Worm (Caenorhabditis elegans) whole organism, L4 larva: ENCODE measurements around the gene F26F2.3.

ENCODE experiments used
- F37D6.2 ChIP-seq: sonication (generic microtip); optimal IDR thresholded peaks from 2 replicates; lab custom pipeline; 2016; ENCODE audit warnings: mild to moderate bottlenecking, missing genetic modification characterization, missing compliant biosample characterization
- F44E2.7 ChIP-seq: fragments of 200-800 bp; sonication (Bioruptor generic); IDR thresholded peaks from 2 replicates; pipeline ENCODE4 v2.1.2; 2022; ENCODE audit warnings: missing genetic modification characterization, missing compliant biosample characterization
- F49E8.2 ChIP-seq: sonication (generic microtip); optimal IDR thresholded peaks from 2 replicates; lab custom pipeline; 2016; ENCODE audit warnings: missing compliant biosample characterization, mild to moderate bottlenecking, missing genetic modification characterization, borderline replicate concordance
- T26A8.4 ChIP-seq: fragments of 200-800 bp; sonication (Bioruptor generic); IDR thresholded peaks from 2 replicates; pipeline ENCODE4 v1.3.6; 2022; ENCODE audit warnings: missing genetic modification characterization, missing compliant biosample characterization
- Y48G9A.11 ChIP-seq: fragments of 200-800 bp; sonication (Bioruptor generic); IDR thresholded peaks from 2 replicates; pipeline ENCODE4 v1.3.6; 2022; ENCODE audit warnings: missing genetic modification reagents, missing genetic modification characterization, missing compliant biosample characterization
- aha-1 ChIP-seq: fragments of 150-350 bp; peaks from one replicate; lab custom pipeline; 2014; ENCODE audit warnings: missing biosample characterization, missing genetic modification characterization
- aly-2 ChIP-seq: sonication (generic microtip); optimal IDR thresholded peaks from 2 replicates; lab custom pipeline; 2018; ENCODE audit warnings: missing biosample characterization, missing genetic modification characterization
- ama-1 ChIP-seq: fragments of 150-350 bp; optimal IDR thresholded peaks from 2 replicates; lab custom pipeline; 2014; ENCODE audit warnings: inconsistent platforms, mixed read lengths
- ceh-28 ChIP-seq: fragments of 150-350 bp; optimal IDR thresholded peaks from 2 replicates; lab custom pipeline; 2014; ENCODE audit warnings: missing biosample characterization, missing genetic modification reagents, missing genetic modification characterization
- ceh-62 ChIP-seq: sonication (generic microtip); optimal IDR thresholded peaks from 2 replicates; lab custom pipeline; 2017; ENCODE audit warnings: missing biosample characterization, missing genetic modification characterization
- daf-16 ChIP-seq, 3 experiments: sonication (generic microtip); optimal IDR thresholded peaks; 2 replicates each; lab custom pipeline; 2016 to 2017; ENCODE audit warnings: missing genetic modification characterization in 3 of 3, missing genetic modification reagents in 3 of 3, mild to moderate bottlenecking in 2 of 3, missing compliant biosample characterization in 2 of 3, missing biosample characterization in 1 of 3, moderate library complexity in 1 of 3
- daf-8 ChIP-seq: fragments of 200-800 bp; sonication (Bioruptor generic); IDR thresholded peaks from 2 replicates; pipeline ENCODE4 v1.3.6; 2022; ENCODE audit warnings: missing genetic modification characterization, missing compliant biosample characterization
- dmd-6 ChIP-seq: fragments of 200-800 bp; sonication (Bioruptor generic); IDR thresholded peaks from 2 replicates; pipeline ENCODE4 v1.3.6; 2022; ENCODE audit warnings: missing genetic modification reagents, missing genetic modification characterization, missing compliant biosample characterization
- dmd-8 ChIP-seq: fragments of 200-800 bp; sonication (Bioruptor generic); IDR thresholded peaks from 2 replicates; pipeline ENCODE4 v1.3.6; 2022; ENCODE audit warnings: missing genetic modification characterization, missing compliant biosample characterization
- dve-1 ChIP-seq: sonication (generic microtip); optimal IDR thresholded peaks from 2 replicates; lab custom pipeline; 2017; ENCODE audit warnings: antibody characterized with exemption, mild to moderate bottlenecking, missing genetic modification characterization, missing compliant biosample characterization; ENCODE audit not compliant: insufficient read depth
- egl-43 ChIP-seq: fragments of 200-800 bp; sonication (Bioruptor generic); IDR thresholded peaks from 2 replicates; pipeline ENCODE4 v1.3.6; 2022; ENCODE audit warnings: missing genetic modification reagents, missing genetic modification characterization, missing compliant biosample characterization
- fos-1 ChIP-seq: fragments of 150-350 bp; optimal IDR thresholded peaks from 2 replicates; lab custom pipeline; 2014; ENCODE audit warnings: missing biosample characterization, missing genetic modification characterization
- hif-1 ChIP-seq, 2 experiments: sonication (generic microtip); optimal IDR thresholded peaks; 2 replicates each; lab custom pipeline; 2016 to 2017; ENCODE audit warnings: missing compliant biosample characterization in 2 of 2, missing genetic modification characterization in 2 of 2, missing genetic modification reagents in 2 of 2, missing genotype in 2 of 2, mild to moderate bottlenecking in 1 of 2
- jun-1 ChIP-seq: fragments of 150-350 bp; optimal IDR thresholded peaks from 2 replicates; lab custom pipeline; 2014; ENCODE audit warnings: missing biosample characterization, missing genetic modification reagents, missing genetic modification characterization
- lim-7 ChIP-seq: fragments of 200-800 bp; sonication (Bioruptor generic); IDR thresholded peaks from 2 replicates; pipeline ENCODE4 v1.3.6; 2022; ENCODE audit warnings: missing genetic modification characterization, missing compliant biosample characterization
- lin-13 ChIP-seq: fragments of 150-350 bp; optimal IDR thresholded peaks from 2 replicates; lab custom pipeline; 2014; ENCODE audit warnings: missing biosample characterization, missing genetic modification reagents, missing genetic modification characterization
- lin-15B ChIP-seq: fragments of 150-350 bp; sonication (generic microtip); optimal IDR thresholded peaks from 3 replicates; lab custom pipeline; 2014; ENCODE audit warnings: missing biosample characterization, missing genetic modification characterization
- lin-29 ChIP-seq: fragments of 200-800 bp; sonication (Bioruptor generic); IDR thresholded peaks from 2 replicates; pipeline ENCODE4 v1.3.6; 2022; ENCODE audit warnings: missing genetic modification reagents, missing genetic modification characterization, missing compliant biosample characterization
- lin-38 ChIP-seq: fragments of 200-800 bp; sonication (Bioruptor generic); IDR thresholded peaks from 2 replicates; pipeline ENCODE4 v1.3.6; 2022; ENCODE audit warnings: missing genetic modification reagents, missing genetic modification characterization, missing compliant biosample characterization
- lir-3 ChIP-seq: sonication (generic microtip); optimal IDR thresholded peaks from 2 replicates; lab custom pipeline; 2016; ENCODE audit warnings: mild to moderate bottlenecking, missing genetic modification characterization, missing compliant biosample characterization
- lsy-2 ChIP-seq, 2 experiments: fragments of 150-350 bp in 1 of 2; sonication (generic microtip) in 1 of 2; optimal IDR thresholded peaks; 2 replicates each; lab custom pipeline; 2014 to 2017; ENCODE audit warnings: missing biosample characterization in 2 of 2, missing genetic modification characterization in 2 of 2
- madf-9 ChIP-seq: fragments of 200-800 bp; sonication (Bioruptor generic); conservative IDR thresholded peaks from 2 replicates; pipeline ENCODE4 v1.3.6; 2022; ENCODE audit warnings: missing genetic modification reagents, missing genetic modification characterization, missing compliant biosample characterization
- mxl-2 ChIP-seq: fragments of 200-800 bp; sonication (Bioruptor generic); conservative IDR thresholded peaks from 2 replicates; pipeline ENCODE4 v1.3.6; 2022; ENCODE audit warnings: missing genetic modification reagents, missing genetic modification characterization, missing compliant biosample characterization
- nhr-10 ChIP-seq: fragments of 150-350 bp; optimal IDR thresholded peaks from 2 replicates; lab custom pipeline; 2014; ENCODE audit warnings: missing biosample characterization, missing genetic modification characterization
- nhr-11 ChIP-seq: fragments of 150-350 bp; optimal IDR thresholded peaks from 2 replicates; lab custom pipeline; 2014; ENCODE audit warnings: missing biosample characterization, missing genetic modification characterization
- nhr-237 ChIP-seq: sonication (generic microtip); optimal IDR thresholded peaks from 2 replicates; lab custom pipeline; 2017; ENCODE audit warnings: missing biosample characterization, missing genetic modification characterization
- nhr-28 ChIP-seq: fragments of 150-350 bp; optimal IDR thresholded peaks from 2 replicates; lab custom pipeline; 2014; ENCODE audit warnings: missing biosample characterization, missing genetic modification characterization
- nhr-42 ChIP-seq: fragments of 200-800 bp; sonication (Bioruptor generic); IDR thresholded peaks from 2 replicates; pipeline ENCODE4 v1.3.6; 2022; ENCODE audit warnings: missing genetic modification characterization, missing compliant biosample characterization
- nhr-6 ChIP-seq: fragments of 150-350 bp; optimal IDR thresholded peaks from 2 replicates; lab custom pipeline; 2014; ENCODE audit warnings: missing biosample characterization, missing genetic modification characterization
- nhr-76 ChIP-seq: fragments of 150-350 bp; optimal IDR thresholded peaks from 2 replicates; lab custom pipeline; 2014; ENCODE audit warnings: missing biosample characterization, missing genetic modification characterization
- pha-4 ChIP-seq, 2 experiments: fragments of 150-350 bp in 1 of 2; fragments of 200-800 bp in 1 of 2; sonication (Bioruptor generic) in 1 of 2; IDR thresholded peaks in 1 of 2; optimal IDR thresholded peaks in 1 of 2; 2 replicates each; pipeline versions ENCODE4 v1.3.6 to Lab custom; 2014 to 2022; ENCODE audit warnings: missing genetic modification characterization in 2 of 2, missing genetic modification reagents in 2 of 2, missing biosample characterization in 1 of 2, missing compliant biosample characterization in 1 of 2
- php-3 ChIP-seq: fragments of 200-800 bp; sonication (Bioruptor generic); IDR thresholded peaks from 2 replicates; pipeline ENCODE4 v1.3.6; 2022; ENCODE audit warnings: missing genetic modification reagents, missing genetic modification characterization, missing compliant biosample characterization
- pqm-1 ChIP-seq: sonication (generic microtip); optimal IDR thresholded peaks from 2 replicates; lab custom pipeline; 2017; ENCODE audit warnings: missing biosample characterization, missing genetic modification characterization
- saeg-2 ChIP-seq: fragments of 200-800 bp; sonication (Bioruptor generic); IDR thresholded peaks from 2 replicates; pipeline ENCODE4 v1.3.6; 2022; ENCODE audit warnings: missing genetic modification reagents, missing genetic modification characterization, missing compliant biosample characterization
- skn-1 ChIP-seq: fragments of 150-350 bp; optimal IDR thresholded peaks from 2 replicates; lab custom pipeline; 2014; ENCODE audit warnings: missing biosample characterization, missing genetic modification characterization
- snpc-1.2 ChIP-seq: fragments of 200-800 bp; sonication (Bioruptor generic); IDR thresholded peaks from 2 replicates; pipeline ENCODE4 v1.3.6; 2022; ENCODE audit warnings: missing genetic modification reagents, missing genetic modification characterization, missing compliant biosample characterization
- spr-3 ChIP-seq: fragments of 200-800 bp; sonication (Bioruptor generic); optimal IDR thresholded peaks from 2 replicates; lab custom pipeline; 2018; ENCODE audit warnings: mild to moderate bottlenecking, missing genetic modification characterization, missing compliant biosample characterization
- tag-97 ChIP-seq: fragments of 200-800 bp; sonication (Bioruptor generic); IDR thresholded peaks from 2 replicates; pipeline ENCODE4 v1.3.6; 2022; ENCODE audit warnings: missing genetic modification characterization, missing compliant biosample characterization
- unc-130 ChIP-seq: sonication (generic microtip); optimal IDR thresholded peaks from 2 replicates; lab custom pipeline; 2016; ENCODE audit warnings: missing genetic modification reagents, missing genetic modification characterization, missing compliant biosample characterization
- unc-62 ChIP-seq, 3 experiments: fragments of 150-350 bp in 1 of 3; sonication (generic microtip); optimal IDR thresholded peaks in 2 of 3; peaks in 1 of 3; 1 replicate in 1 of 3; 2 replicates in 2 of 3; lab custom pipeline; 2014 to 2017; ENCODE audit warnings: missing biosample characterization in 3 of 3, missing genetic modification characterization in 3 of 3, missing genetic modification reagents in 3 of 3, missing genotype in 1 of 3
- vab-7 ChIP-seq: fragments of 200-800 bp; sonication (Bioruptor generic); IDR thresholded peaks from 2 replicates; pipeline ENCODE4 v1.3.6; 2022; ENCODE audit warnings: missing genetic modification reagents, missing genetic modification characterization, missing compliant biosample characterization
- zfp-2 ChIP-seq: sonication (generic microtip); optimal IDR thresholded peaks from 2 replicates; lab custom pipeline; 2016; ENCODE audit warnings: mild to moderate bottlenecking, missing genetic modification characterization, missing compliant biosample characterization
- zip-11 ChIP-seq: fragments of 200-800 bp; sonication (Bioruptor generic); IDR thresholded peaks from 2 replicates; pipeline ENCODE4 v1.3.6; 2022; ENCODE audit warnings: missing genetic modification characterization, missing compliant biosample characterization
- ztf-7 ChIP-seq: fragments of 150-350 bp; optimal IDR thresholded peaks from 2 replicates; lab custom pipeline; 2014; ENCODE audit warnings: missing biosample characterization, missing genetic modification characterization

F26F2.3 gene

DNA sequence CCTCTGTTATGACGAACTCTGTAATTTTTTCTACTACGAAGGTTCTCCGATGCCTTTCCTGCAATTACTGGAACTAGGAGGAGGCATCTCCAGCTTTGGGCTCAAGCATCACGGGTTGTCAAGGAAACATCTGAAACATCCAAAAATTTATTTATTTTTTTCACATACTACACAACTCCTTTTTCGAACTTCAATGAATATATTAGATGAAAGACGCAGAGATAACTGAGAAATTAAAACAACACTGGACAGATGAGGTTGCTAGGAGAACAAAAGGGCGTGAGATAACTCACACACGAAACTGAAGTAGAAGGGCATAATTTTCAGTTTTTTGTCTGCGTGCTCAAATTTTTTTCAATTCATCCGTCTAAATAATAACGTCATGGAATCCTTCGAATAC lies 38.9 kb downstream of the F26F2.3 start, which contains the start of gene Y38H6C.13:
Gene Y38H6C.13 (plus strand): TSS at position 301 of the 400 bp plus-strand sequence.
- no peak for TF ChIP-seq nhr-10 (tag; lab: Kevin White, UChicago)
- TF ChIP-seq spr-3 (GFP tag; lab: Kevin White, UChicago) = no peak
- no peak for TF ChIP-seq Y48G9A.11 (GFP tag; lab: Robert Waterston, UW)
- TF ChIP-seq ama-1 = no peak
- TF ChIP-seq jun-1 (tag; lab: Kevin White, UChicago) = no peak
- TF ChIP-seq dmd-8 (GFP tag; lab: Robert Waterston, UW) = no peak
- no peak for TF ChIP-seq zip-11
- no peak for TF ChIP-seq lin-15B (tag; lab: Kevin White, UChicago)
- no peak for TF ChIP-seq saeg-2
- no peak for TF ChIP-seq lsy-2 (tag; optimal IDR thresholded peaks at IDR 0.05; lab: Kevin White, UChicago)
- TF ChIP-seq nhr-76 (tag; lab: Kevin White, UChicago) = no peak
- no peak for TF ChIP-seq aly-2 (tag; lab: Kevin White, UChicago)
- no peak for TF ChIP-seq vab-7 (GFP tag; lab: Robert Waterston, UW)

DNA sequence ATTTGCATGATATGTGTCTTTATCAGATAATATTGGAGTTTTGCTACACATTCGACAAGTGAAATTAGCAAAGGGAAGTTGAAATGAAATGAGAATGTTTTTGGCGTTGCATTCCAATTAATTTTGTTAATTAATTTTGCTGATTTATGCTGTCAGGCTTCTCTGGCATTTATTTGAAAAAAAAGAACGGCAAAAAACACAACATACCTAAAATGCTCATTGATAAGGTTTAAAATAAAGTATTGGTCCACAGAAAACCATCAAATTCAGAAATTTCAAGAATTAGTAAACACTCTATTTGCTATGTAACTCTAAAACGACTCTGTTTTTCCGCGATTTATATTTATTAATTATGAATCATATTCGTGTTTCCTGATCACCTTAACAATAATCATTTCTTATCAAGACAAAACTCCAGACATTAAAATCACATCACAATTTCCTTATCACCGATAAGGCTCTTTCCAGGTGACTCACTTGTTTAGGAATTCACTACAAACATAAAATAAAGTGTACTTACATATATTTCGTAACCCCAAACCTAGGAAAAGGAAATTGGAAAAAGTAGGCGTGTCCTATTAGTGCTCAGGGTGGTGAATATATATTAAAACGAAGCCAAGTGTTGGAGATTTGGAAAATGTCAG lies 40.4 kb downstream of the F26F2.3 start, which contains the start of the genes srh-166 and Y38H6C.24:
Gene srh-166 (minus strand): TSS at position 51 of the 644 bp plus-strand sequence.
Gene Y38H6C.24 (plus strand): TSS at position 620 of the 644 bp plus-strand sequence.
- no peak for TF ChIP-seq ztf-7 (tag; lab: Kevin White, UChicago)
- TF ChIP-seq F49E8.2 = no peak
- no peak for TF ChIP-seq mxl-2 (GFP tag; lab: Robert Waterston, UW)
- no peak for TF ChIP-seq spr-3 (GFP tag; lab: Kevin White, UChicago)
- TF ChIP-seq daf-16 (GFP tag; optimal IDR thresholded peaks at IDR 0.05; lab: Kevin White, UChicago) = no peak
- peak; percentile 60 for TF ChIP-seq daf-16 (tag; optimal IDR thresholded peaks at IDR 0.05; lab: Kevin White, UChicago)
- TF ChIP-seq zfp-2 (tag; lab: Kevin White, UChicago) = no peak
- TF ChIP-seq pqm-1 (tag; lab: Kevin White, UChicago) = peak; percentile 81
- TF ChIP-seq ceh-28 (tag; lab: Kevin White, UChicago) = no peak
- no peak for TF ChIP-seq daf-8 (GFP tag; lab: Robert Waterston, UW)
- no peak for TF ChIP-seq aha-1 (tag; lab: Kevin White, UChicago)
- TF ChIP-seq F37D6.2 = no peak
- no peak for TF ChIP-seq skn-1 (tag; lab: Kevin White, UChicago)
- TF ChIP-seq lir-3 = no peak
- no peak for TF ChIP-seq lin-13
- no peak for TF ChIP-seq hif-1 (tag; optimal IDR thresholded peaks at IDR 0.05; lab: Kevin White, UChicago)
- no peak for TF ChIP-seq lin-29 (GFP tag; lab: Robert Waterston, UW)
- no peak for TF ChIP-seq nhr-11 (tag; lab: Kevin White, UChicago)
- TF ChIP-seq fos-1 = no peak
- TF ChIP-seq tag-97 (GFP tag; lab: Robert Waterston, UW) = no peak
- TF ChIP-seq dmd-6 (GFP tag; lab: Robert Waterston, UW) = peak; percentile 44; the same call in 1 of the 2 replicates
- no peak for TF ChIP-seq dve-1
- TF ChIP-seq lim-7 (GFP tag; lab: Robert Waterston, UW) = no peak
- no peak for TF ChIP-seq madf-9 (GFP tag; lab: Robert Waterston, UW)
- TF ChIP-seq jun-1 (tag; lab: Kevin White, UChicago) = no peak
- TF ChIP-seq nhr-28 (tag; lab: Kevin White, UChicago) = peak; percentile 84
- no peak for TF ChIP-seq pha-4 (GFP tag; IDR thresholded peaks at IDR 0.05; lab: Robert Waterston, UW)
- TF ChIP-seq pha-4 (tag; optimal IDR thresholded peaks at IDR 0.05; lab: Kevin White, UChicago) = no peak
- TF ChIP-seq egl-43 (GFP tag; lab: Robert Waterston, UW) = no peak
- no peak for TF ChIP-seq unc-62 (GFP tag; optimal IDR thresholded peaks at IDR 0.05 in 1 of 2; lab: Kevin White, UChicago)
- no peak for TF ChIP-seq unc-62 (tag; optimal IDR thresholded peaks at IDR 0.05; lab: Kevin White, UChicago)
- no peak for TF ChIP-seq nhr-42 (GFP tag; lab: Robert Waterston, UW)
- no peak for TF ChIP-seq unc-130 (GFP tag; lab: Kevin White, UChicago)
- no peak for TF ChIP-seq lin-38 (GFP tag; lab: Robert Waterston, UW)
- TF ChIP-seq F44E2.7 (GFP tag; lab: Robert Waterston, UW) = no peak
- TF ChIP-seq ceh-62 (tag; lab: Kevin White, UChicago) = no peak
- no peak for TF ChIP-seq snpc-1.2 (GFP tag; lab: Robert Waterston, UW)
- peak; percentile 68 for TF ChIP-seq php-3 (GFP tag; lab: Robert Waterston, UW)
- no peak for TF ChIP-seq T26A8.4 (GFP tag; lab: Robert Waterston, UW)
- peak; percentile 15 for TF ChIP-seq nhr-6 (tag; lab: Kevin White, UChicago)
- TF ChIP-seq nhr-237 (tag; lab: Kevin White, UChicago) = no peak
